Fruit fly (Drosophila melanogaster) whole organism, embryonic: ENCODE measurements around the gene CG43638.

Experiments
- Antp ChIP-seq: fragments of 200-800 bp; sonication (Bioruptor generic); optimal IDR thresholded peaks from 3 replicates; lab custom pipeline; 2016; ENCODE audit warnings: missing biosample characterization, missing genetic modification characterization
- Atf-2 ChIP-seq: fragments of 200-800 bp; sonication (Bioruptor generic); optimal IDR thresholded peaks from 2 replicates; lab custom pipeline; 2016; ENCODE audit warnings: missing biosample characterization, missing genetic modification characterization
- B-H2 ChIP-seq: fragments of 200-800 bp; sonication (Bioruptor generic); optimal IDR thresholded peaks from 2 replicates; lab custom pipeline; 2018; ENCODE audit warnings: missing biosample characterization, mild to moderate bottlenecking, missing genetic modification characterization
- BtbVII ChIP-seq: fragments of 200-800 bp; sonication (Bioruptor generic); optimal IDR thresholded peaks from 3 replicates; lab custom pipeline; 2017; ENCODE audit warnings: missing biosample characterization, mild to moderate bottlenecking, missing genetic modification characterization
- CG1024 ChIP-seq: fragments of 200-800 bp; sonication (Bioruptor generic); IDR thresholded peaks from 2 replicates; pipeline ENCODE4 v1.3.6; 2022; ENCODE audit warnings: missing biosample characterization, missing genetic modification characterization
- CG10979 ChIP-seq: fragments of 200-800 bp; sonication (Bioruptor generic); optimal IDR thresholded peaks from 2 replicates; lab custom pipeline; 2018; ENCODE audit warnings: missing biosample characterization, mild to moderate bottlenecking, missing genetic modification characterization, moderate library complexity
- CG11695 ChIP-seq: fragments of 200-800 bp; sonication (Bioruptor generic); IDR thresholded peaks from 3 replicates; pipeline ENCODE4 v1.3.6; 2022; ENCODE audit warnings: missing biosample characterization, missing genetic modification characterization
- CG14441 ChIP-seq: fragments of 200-800 bp; sonication (Bioruptor generic); IDR thresholded peaks from 2 replicates; pipeline ENCODE4 v1.3.6; 2022; ENCODE audit warnings: missing biosample characterization, missing genetic modification characterization
- CG15479 ChIP-seq: fragments of 200-800 bp; sonication (Bioruptor generic); optimal IDR thresholded peaks from 3 replicates; lab custom pipeline; 2019; ENCODE audit warnings: missing biosample characterization, mild to moderate bottlenecking, missing genetic modification characterization, moderate library complexity
- CG16779 ChIP-seq: fragments of 200-800 bp; sonication (Bioruptor generic); IDR thresholded peaks from 2 replicates; pipeline ENCODE4 v1.3.6; 2022; ENCODE audit warnings: missing biosample characterization, missing genetic modification characterization
- CG1792 ChIP-seq: fragments of 200-800 bp; sonication (Bioruptor generic); optimal IDR thresholded peaks from 2 replicates; lab custom pipeline; 2016; ENCODE audit warnings: missing biosample characterization, missing genetic modification characterization
- CG1832 ChIP-seq: fragments of 200-800 bp; sonication (Bioruptor generic); optimal IDR thresholded peaks from 2 replicates; lab custom pipeline; 2017; ENCODE audit warnings: missing biosample characterization, mild to moderate bottlenecking, missing genetic modification characterization, inconsistent platforms
- CG32772 ChIP-seq: fragments of 200-800 bp; sonication (Bioruptor generic); IDR thresholded peaks from 2 replicates; pipeline ENCODE4 v1.3.6; 2022; ENCODE audit warnings: missing biosample characterization, missing genetic modification characterization
- CG4404 ChIP-seq: fragments of 200-800 bp; sonication (Bioruptor generic); IDR thresholded peaks from 2 replicates; pipeline ENCODE4 v1.3.6; 2022; ENCODE audit warnings: missing biosample characterization, missing genetic modification characterization
- CG4820 ChIP-seq: fragments of 200-800 bp; sonication (Bioruptor generic); optimal IDR thresholded peaks from 3 replicates; lab custom pipeline; 2016; ENCODE audit warnings: missing biosample characterization, missing genetic modification characterization
- CG6765 ChIP-seq: fragments of 200-800 bp; sonication (Bioruptor generic); optimal IDR thresholded peaks from 3 replicates; lab custom pipeline; 2017; ENCODE audit warnings: missing biosample characterization, mild to moderate bottlenecking, missing genetic modification characterization
- CG8281 ChIP-seq: fragments of 200-800 bp; sonication (Bioruptor generic); optimal IDR thresholded peaks from 2 replicates; lab custom pipeline; 2018; ENCODE audit warnings: missing biosample characterization, mild to moderate bottlenecking, missing genetic modification characterization, moderate library complexity
- CG8388 ChIP-seq: fragments of 200-800 bp; sonication (Bioruptor generic); optimal IDR thresholded peaks from 2 replicates; lab custom pipeline; 2019; ENCODE audit warnings: missing biosample characterization, mild to moderate bottlenecking, missing genetic modification characterization, moderate library complexity
- CG9609 ChIP-seq: fragments of 200-800 bp; sonication (Bioruptor generic); optimal IDR thresholded peaks from 3 replicates; lab custom pipeline; 2016; ENCODE audit warnings: missing biosample characterization, missing genetic modification characterization
- CTCF ChIP-seq: fragments of 200-800 bp; sonication (Bioruptor generic); optimal IDR thresholded peaks from 2 replicates; lab custom pipeline; 2017; ENCODE audit warnings: missing biosample characterization, mild to moderate bottlenecking, missing genetic modification characterization, moderate library complexity
- D19A ChIP-seq: fragments of 200-800 bp; optimal IDR thresholded peaks from 3 replicates; lab custom pipeline; 2019; ENCODE audit warnings: missing biosample characterization, mild to moderate bottlenecking, missing genetic modification characterization, moderate library complexity
- Fer1 ChIP-seq: fragments of 200-800 bp; sonication (Bioruptor generic); optimal IDR thresholded peaks from 2 replicates; lab custom pipeline; 2017; ENCODE audit warnings: missing biosample characterization, mild to moderate bottlenecking, missing genetic modification characterization
- HLH54F ChIP-seq: fragments of 200-800 bp; sonication (Bioruptor generic); optimal IDR thresholded peaks from 3 replicates; lab custom pipeline; 2016; ENCODE audit warnings: missing biosample characterization, missing genetic modification characterization
- NC2β ChIP-seq: fragments of 200-800 bp; sonication (Bioruptor generic); optimal IDR thresholded peaks from 2 replicates; lab custom pipeline; 2016; ENCODE audit warnings: missing biosample characterization, missing genetic modification characterization
- Neu2 ChIP-seq: fragments of 200-800 bp; sonication (Bioruptor generic); optimal IDR thresholded peaks from 3 replicates; lab custom pipeline; 2016; ENCODE audit warnings: missing biosample characterization, missing genetic modification characterization, borderline replicate concordance
- Ptx1 ChIP-seq: fragments of 200-800 bp; sonication (Bioruptor generic); IDR thresholded peaks from 2 replicates; pipeline ENCODE4 v1.3.6; 2022; ENCODE audit warnings: missing biosample characterization, missing genetic modification characterization
- Ravus ChIP-seq: fragments of 200-800 bp; sonication (Bioruptor generic); IDR thresholded peaks from 2 replicates; pipeline ENCODE4 v1.3.6; 2022; ENCODE audit warnings: missing biosample characterization, missing genetic modification characterization
- Rfx ChIP-seq: fragments of 200-800 bp; sonication (Bioruptor generic); IDR thresholded peaks from 2 replicates; pipeline ENCODE4 v1.3.6; 2022; ENCODE audit warnings: missing biosample characterization, missing genetic modification characterization
- Side ChIP-seq: fragments of 200-800 bp; sonication (Bioruptor generic); optimal IDR thresholded peaks from 2 replicates; lab custom pipeline; 2016; ENCODE audit warnings: missing biosample characterization, missing genetic modification characterization
- YL-1 ChIP-seq: fragments of 200-800 bp; sonication (Bioruptor generic); optimal IDR thresholded peaks from 3 replicates; lab custom pipeline; 2017; ENCODE audit warnings: missing biosample characterization, mild to moderate bottlenecking, missing genetic modification characterization
- al ChIP-seq: fragments of 200-800 bp; sonication (Bioruptor generic); IDR thresholded peaks from 2 replicates; pipeline ENCODE4 v1.3.6; 2022; ENCODE audit warnings: missing biosample characterization, missing genetic modification characterization
- cato ChIP-seq: fragments of 200-800 bp; sonication (Bioruptor generic); optimal IDR thresholded peaks from 2 replicates; lab custom pipeline; 2016; ENCODE audit warnings: missing biosample characterization, missing genetic modification characterization, borderline replicate concordance
- cg ChIP-seq: fragments of 200-800 bp; sonication (Bioruptor generic); optimal IDR thresholded peaks from 3 replicates; lab custom pipeline; 2019; ENCODE audit warnings: missing biosample characterization, mild to moderate bottlenecking, missing genetic modification characterization, moderate library complexity
- fd96Cb ChIP-seq: fragments of 200-800 bp; sonication (Bioruptor generic); optimal IDR thresholded peaks from 2 replicates; lab custom pipeline; 2018; ENCODE audit warnings: missing biosample characterization, mild to moderate bottlenecking, missing genetic modification characterization, moderate library complexity
- fu2 ChIP-seq: fragments of 200-800 bp; sonication (Bioruptor generic); optimal IDR thresholded peaks from 2 replicates; lab custom pipeline; 2016; ENCODE audit warnings: missing biosample characterization, missing genetic modification characterization
- gfzf ChIP-seq: fragments of 200-800 bp; sonication (Bioruptor generic); optimal IDR thresholded peaks from 2 replicates; lab custom pipeline; 2016; ENCODE audit warnings: missing biosample characterization, mild to moderate bottlenecking, missing genetic modification characterization, moderate library complexity
- gsb ChIP-seq: fragments of 200-800 bp; sonication (Bioruptor generic); IDR thresholded peaks from 2 replicates; pipeline ENCODE4 v1.3.6; 2022; ENCODE audit warnings: missing biosample characterization, missing genetic modification characterization
- hb ChIP-seq: fragments of 200-800 bp; sonication (Bioruptor generic); IDR thresholded peaks from 3 replicates; pipeline ENCODE4 v1.3.6; 2022; ENCODE audit warnings: missing biosample characterization, missing genetic modification characterization; ENCODE audit not compliant: partially characterized antibody
- hth ChIP-seq: fragments of >200 bp; optimal IDR thresholded peaks from 2 replicates; lab custom pipeline; 2017; ENCODE audit warnings: inconsistent platforms
- insv ChIP-seq, 2 experiments: fragments of 200-800 bp; sonication (Bioruptor generic); optimal IDR thresholded peaks; 3 replicates each; lab custom pipeline; 2016 to 2018; ENCODE audit warnings: missing biosample characterization in 2 of 2, missing genetic modification characterization in 2 of 2
- inv ChIP-seq: fragments of 200-800 bp; sonication (Bioruptor generic); IDR thresholded peaks from 2 replicates; pipeline ENCODE4 v1.3.6; 2022; ENCODE audit warnings: missing biosample characterization, missing genetic modification characterization; ENCODE audit not compliant: partially characterized antibody
- luna ChIP-seq: fragments of 200-800 bp; sonication (Bioruptor generic); optimal IDR thresholded peaks from 2 replicates; lab custom pipeline; 2016; ENCODE audit warnings: missing biosample characterization, missing genetic modification characterization
- mld ChIP-seq: fragments of 200-800 bp; sonication (Bioruptor generic); IDR thresholded peaks from 3 replicates; pipeline ENCODE4 v1.3.6; 2022; ENCODE audit warnings: missing biosample characterization, missing genetic modification characterization; ENCODE audit not compliant: partially characterized antibody
- pan ChIP-seq, 4 experiments: fragments of >200 bp in 3 of 4; fragments of 200-800 bp in 1 of 4; sonication (Bioruptor generic) in 1 of 4; optimal IDR thresholded peaks in 3 of 4; IDR thresholded peaks in 1 of 4; 2 replicates each; pipeline versions ENCODE4 v1.3.6 to Lab custom; 2017 to 2022; ENCODE audit warnings: missing biosample characterization in 2 of 4, missing genetic modification characterization in 2 of 4, mixed read lengths in 1 of 4
- row ChIP-seq: fragments of 200-800 bp; sonication (Bioruptor generic); IDR thresholded peaks from 3 replicates; pipeline ENCODE4 v1.3.6; 2022; ENCODE audit warnings: missing biosample characterization, missing genetic modification characterization
- sens-2 ChIP-seq: fragments of 200-800 bp; sonication (Bioruptor generic); IDR thresholded peaks from 2 replicates; pipeline ENCODE4 v1.3.6; 2022; ENCODE audit warnings: missing biosample characterization, missing genetic modification characterization
- sna ChIP-seq: fragments of 200-800 bp; sonication (Bioruptor generic); IDR thresholded peaks from 2 replicates; pipeline ENCODE4 v1.3.6; 2022; ENCODE audit warnings: missing biosample characterization, missing genetic modification characterization; ENCODE audit not compliant: partially characterized antibody
- sug ChIP-seq: fragments of 200-800 bp; optimal IDR thresholded peaks from 2 replicates; lab custom pipeline; 2019; ENCODE audit warnings: missing biosample characterization, mild to moderate bottlenecking, missing genetic modification characterization, moderate library complexity
- tgo ChIP-seq: fragments of 200-800 bp; sonication (Bioruptor generic); IDR thresholded peaks from 3 replicates; pipeline ENCODE4 v1.3.6; 2022; ENCODE audit warnings: missing biosample characterization, missing genetic modification characterization
- toy ChIP-seq: fragments of 200-800 bp; sonication (Bioruptor generic); IDR thresholded peaks from 2 replicates; pipeline ENCODE4 v1.3.6; 2022; ENCODE audit warnings: missing biosample characterization, missing genetic modification characterization
- unpg ChIP-seq: fragments of 200-800 bp; sonication (Bioruptor generic); optimal IDR thresholded peaks from 3 replicates; lab custom pipeline; 2018; ENCODE audit warnings: missing biosample characterization, mild to moderate bottlenecking, missing genetic modification characterization, moderate library complexity
- yki ChIP-seq: fragments of >200 bp; optimal IDR thresholded peaks from 3 replicates; lab custom pipeline; 2018

CG43638 gene

DNA sequence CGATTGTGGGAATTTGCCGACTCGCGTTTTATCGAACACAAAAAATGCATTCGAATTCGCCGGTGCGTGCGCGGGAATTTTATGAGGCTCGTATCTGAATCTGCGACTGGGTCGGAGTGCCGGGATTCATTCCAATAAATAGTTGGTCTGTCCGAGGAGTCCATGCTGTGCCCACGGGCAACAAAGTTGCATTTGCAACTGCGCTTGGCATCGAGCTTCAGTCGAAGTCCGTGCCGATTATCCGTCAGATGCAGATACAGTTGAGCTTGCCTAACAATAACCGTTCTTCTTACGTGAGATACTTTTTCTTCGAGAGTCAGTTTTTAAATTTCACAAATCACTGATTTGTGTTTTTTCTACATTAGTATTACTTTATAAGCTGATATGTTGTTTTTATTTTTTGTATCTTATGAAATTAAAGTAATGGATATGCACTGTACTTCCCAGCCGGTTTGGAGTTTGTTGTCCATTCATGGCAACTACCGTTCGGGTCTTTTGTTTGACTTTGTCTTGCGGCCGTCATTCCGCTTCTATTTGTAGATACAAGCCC, 14.0 kb downstream of the CG43638 start (continued):
- no peak for TF ChIP-seq B-H2 (GFP tag; lab: Kevin White, UChicago)
- no peak for TF ChIP-seq CG14441 (GFP tag; lab: Robert Waterston, UW)
- no peak for TF ChIP-seq yki (lab: Kevin White, UChicago)
- peak; percentile 63 for TF ChIP-seq CG4820 (GFP tag; lab: Kevin White, UChicago)
- TF ChIP-seq YL-1 (GFP tag; lab: Kevin White, UChicago), result no peak
- no peak for TF ChIP-seq NC2β (GFP tag; lab: Kevin White, UChicago)
- no peak for TF ChIP-seq Side (GFP tag; lab: Kevin White, UChicago)
- TF ChIP-seq CG10979 (tag; lab: Kevin White, UChicago), result peak; percentile 73
- no peak for TF ChIP-seq mld
- TF ChIP-seq CG1024 (GFP tag; lab: Robert Waterston, UW), result peak; percentile 26; the same call in 1 of the 2 replicates
- peak; percentile 62 for TF ChIP-seq fd96Cb
- no peak for TF ChIP-seq al (GFP tag; lab: Robert Waterston, UW)
- peak; percentile 22 for TF ChIP-seq unpg (GFP tag; lab: Kevin White, UChicago)
- no peak for TF ChIP-seq gsb
- no peak for TF ChIP-seq sens-2 (GFP tag; lab: Robert Waterston, UW)
- no peak for TF ChIP-seq sna (GFP tag; lab: Robert Waterston, UW)
- TF ChIP-seq CG9609 (GFP tag; lab: Kevin White, UChicago), result no peak
- no peak for TF ChIP-seq Atf-2 (GFP tag; lab: Kevin White, UChicago)
- TF ChIP-seq CG11695 (GFP tag; lab: Robert Waterston, UW), result no peak
- TF ChIP-seq HLH54F (GFP tag; lab: Kevin White, UChicago), result no peak
- TF ChIP-seq cato (GFP tag; lab: Kevin White, UChicago), result no peak
- no peak for TF ChIP-seq inv (GFP tag; lab: Robert Waterston, UW)
- no peak for TF ChIP-seq CG8281 (tag; lab: Kevin White, UChicago)
- TF ChIP-seq CG8388 (GFP tag; lab: Kevin White, UChicago), result peak; percentile 0
- TF ChIP-seq Fer1, result no peak
- TF ChIP-seq fu2 (GFP tag; lab: Kevin White, UChicago), result no peak
- TF ChIP-seq hth (lab: Kevin White, UChicago), result no peak
- no peak for TF ChIP-seq luna (GFP tag; lab: Kevin White, UChicago)
- TF ChIP-seq insv (GFP tag; optimal IDR thresholded peaks at IDR 0.05; lab: Kevin White, UChicago), result no peak
- TF ChIP-seq CG1792 (GFP tag; lab: Kevin White, UChicago), result no peak
- no peak for TF ChIP-seq Neu2
- TF ChIP-seq Antp (GFP tag; lab: Kevin White, UChicago), result peak; percentile 0
- TF ChIP-seq CTCF (GFP tag; lab: Kevin White, UChicago), result no peak
- no peak for TF ChIP-seq CG6765
- TF ChIP-seq CG16779, result no peak
- TF ChIP-seq gfzf (GFP tag; lab: Kevin White, UChicago), result no peak
- no peak for TF ChIP-seq pan (optimal IDR thresholded peaks at IDR 0.05; lab: Kevin White, UChicago)
- TF ChIP-seq pan (GFP tag; optimal IDR thresholded peaks at IDR 0.05 in 1 of 2, IDR thresholded peaks at IDR 0.05 in 1 of 2), result no peak
- TF ChIP-seq row (GFP tag; lab: Robert Waterston, UW), result no peak
- peak; percentile 54 for TF ChIP-seq D19A (tag; lab: Kevin White, UChicago)
- no peak for TF ChIP-seq cg (GFP tag; lab: Kevin White, UChicago)
- no peak for TF ChIP-seq tgo (GFP tag; lab: Robert Waterston, UW)
- no peak for TF ChIP-seq Ravus (GFP tag; lab: Robert Waterston, UW)
- TF ChIP-seq CG1832 (GFP tag; lab: Kevin White, UChicago), result no peak
- TF ChIP-seq CG4404 (GFP tag; lab: Robert Waterston, UW), result no peak
- no peak for TF ChIP-seq Rfx
- peak; percentile 20; the same call in 1 of the 3 replicates for TF ChIP-seq hb (GFP tag; lab: Robert Waterston, UW)
- TF ChIP-seq BtbVII (GFP tag; lab: Kevin White, UChicago), result no peak
- TF ChIP-seq Ptx1 (GFP tag; lab: Robert Waterston, UW), result no peak
- no peak for TF ChIP-seq CG32772 (GFP tag; lab: Robert Waterston, UW)
- no peak for TF ChIP-seq sug (tag; lab: Kevin White, UChicago)
- no peak for TF ChIP-seq toy (GFP tag; lab: Robert Waterston, UW)
- no peak for TF ChIP-seq CG15479
